Worm (Caenorhabditis elegans) whole organism, L4 larva: ENCODE results near the gene pals-24.

ENCODE experiments used
- arid-1 ChIP-seq: fragments of 200-800 bp; sonication (Bioruptor generic); conservative IDR thresholded peaks from 2 replicates; pipeline ENCODE4 v1.3.6; 2022; ENCODE audit warnings: missing genetic modification reagents, missing genetic modification characterization, missing compliant biosample characterization
- ceh-82 ChIP-seq: sonication (generic microtip); optimal IDR thresholded peaks from 2 replicates; lab custom pipeline; 2017; ENCODE audit warnings: missing biosample characterization, missing genetic modification characterization
- jun-1 ChIP-seq: fragments of 150-350 bp; optimal IDR thresholded peaks from 2 replicates; lab custom pipeline; 2014; ENCODE audit warnings: missing biosample characterization, missing genetic modification reagents, missing genetic modification characterization
- lin-15B ChIP-seq: fragments of 150-350 bp; sonication (generic microtip); optimal IDR thresholded peaks from 3 replicates; lab custom pipeline; 2014; ENCODE audit warnings: missing biosample characterization, missing genetic modification characterization
- lsy-2 ChIP-seq, 2 experiments: fragments of 150-350 bp in 1 of 2; sonication (generic microtip) in 1 of 2; optimal IDR thresholded peaks; 2 replicates each; lab custom pipeline; 2014 to 2017; ENCODE audit warnings: missing biosample characterization in 2 of 2, missing genetic modification characterization in 2 of 2
- mdl-1 ChIP-seq, 2 experiments: fragments of 150-350 bp in 1 of 2; sonication (generic microtip) in 1 of 2; optimal IDR thresholded peaks; 2 replicates each; lab custom pipeline; 2014 to 2017; ENCODE audit warnings: missing biosample characterization in 2 of 2, missing genetic modification characterization in 2 of 2
- nhr-28 ChIP-seq: fragments of 150-350 bp; optimal IDR thresholded peaks from 2 replicates; lab custom pipeline; 2014; ENCODE audit warnings: missing biosample characterization, missing genetic modification characterization
- nhr-41 ChIP-seq: fragments of 200-800 bp; sonication (Bioruptor generic); IDR thresholded peaks from 2 replicates; pipeline ENCODE4 v1.3.6; 2022; ENCODE audit warnings: missing genetic modification reagents, missing genetic modification characterization, missing compliant biosample characterization
- nhr-76 ChIP-seq: fragments of 150-350 bp; optimal IDR thresholded peaks from 2 replicates; lab custom pipeline; 2014; ENCODE audit warnings: missing biosample characterization, missing genetic modification characterization
- pha-4 ChIP-seq, 2 experiments: fragments of 150-350 bp in 1 of 2; fragments of 200-800 bp in 1 of 2; sonication (Bioruptor generic) in 1 of 2; IDR thresholded peaks in 1 of 2; optimal IDR thresholded peaks in 1 of 2; 2 replicates each; pipeline versions ENCODE4 v1.3.6 to Lab custom; 2014 to 2022; ENCODE audit warnings: missing genetic modification characterization in 2 of 2, missing genetic modification reagents in 2 of 2, missing biosample characterization in 1 of 2, missing compliant biosample characterization in 1 of 2
- saeg-2 ChIP-seq: fragments of 200-800 bp; sonication (Bioruptor generic); IDR thresholded peaks from 2 replicates; pipeline ENCODE4 v1.3.6; 2022; ENCODE audit warnings: missing genetic modification reagents, missing genetic modification characterization, missing compliant biosample characterization
- tra-1 ChIP-seq: fragments of 200-800 bp; sonication (Bioruptor generic); IDR thresholded peaks from 2 replicates; pipeline ENCODE4 v1.3.6; 2022; ENCODE audit warnings: missing genetic modification reagents, missing genetic modification characterization, missing compliant biosample characterization
- zip-11 ChIP-seq: fragments of 200-800 bp; sonication (Bioruptor generic); IDR thresholded peaks from 2 replicates; pipeline ENCODE4 v1.3.6; 2022; ENCODE audit warnings: missing genetic modification characterization, missing compliant biosample characterization

DNA sequence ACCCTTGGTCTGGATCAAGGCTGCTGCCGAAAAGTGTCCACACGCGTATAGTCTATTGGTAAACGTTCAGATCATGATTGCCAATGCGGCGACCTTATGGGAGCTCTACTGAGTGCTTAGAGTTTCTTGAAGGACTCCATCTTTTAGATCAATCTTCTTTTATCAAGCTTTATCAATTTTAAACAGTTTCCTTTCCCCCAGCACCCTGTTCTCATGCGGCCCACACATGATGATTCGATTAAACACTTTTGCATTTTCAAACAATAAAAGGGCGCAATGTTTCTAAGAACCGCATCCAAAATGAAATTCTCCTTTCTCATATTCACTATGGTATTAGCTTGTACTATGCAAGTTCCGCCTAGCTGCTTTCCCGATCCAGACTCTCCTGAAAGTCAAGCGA lies 45.2 kb downstream of the pals-24 start, which contains the start of gene F40G9.7:
- TF ChIP-seq tra-1 (GFP tag; lab: Robert Waterston, UW) (no peak), mdl-1 (tag; optimal IDR thresholded peaks at IDR 0.05; lab: Kevin White, UChicago) (no peak), lsy-2 (tag; optimal IDR thresholded peaks at IDR 0.05; lab: Kevin White, UChicago) (no peak), nhr-41 (GFP tag; lab: Robert Waterston, UW) (no peak), nhr-28 (tag; lab: Kevin White, UChicago) (no peak), arid-1 (no peak), nhr-76 (tag; lab: Kevin White, UChicago) (no peak), zip-11 (GFP tag; lab: Robert Waterston, UW) (no peak), jun-1 (tag; lab: Kevin White, UChicago) (no peak), saeg-2 (GFP tag; lab: Robert Waterston, UW) (no peak), lin-15B (tag; lab: Kevin White, UChicago) (no peak), ceh-82 (tag; lab: Kevin White, UChicago) (no peak), pha-4 (GFP tag; IDR thresholded peaks at IDR 0.05; lab: Robert Waterston, UW) (no peak), pha-4 (tag; optimal IDR thresholded peaks at IDR 0.05; lab: Kevin White, UChicago) (no peak)
